Worm (Caenorhabditis elegans) whole organism, late embryonic: ENCODE results near the gene C16H3.3.

Experiments
- C08G9.2 ChIP-seq: sonication (generic microtip); optimal IDR thresholded peaks from 2 replicates; lab custom pipeline; 2016; ENCODE audit warnings: mild to moderate bottlenecking, missing genetic modification characterization, moderate library complexity, missing compliant biosample characterization
- K02D7.2 ChIP-seq: sonication (generic microtip); optimal IDR thresholded peaks from 2 replicates; lab custom pipeline; 2017; ENCODE audit warnings: mild to moderate bottlenecking, missing genetic modification characterization, missing compliant biosample characterization
- ahr-1 ChIP-seq: sonication (generic microtip); optimal IDR thresholded peaks from 2 replicates; lab custom pipeline; 2016; ENCODE audit warnings: missing genetic modification characterization, missing compliant biosample characterization
- ceh-22 ChIP-seq: sonication (generic microtip); optimal IDR thresholded peaks from 2 replicates; lab custom pipeline; 2017; ENCODE audit warnings: missing biosample characterization, missing genetic modification characterization
- ceh-24 ChIP-seq: sonication (generic microtip); optimal IDR thresholded peaks from 2 replicates; lab custom pipeline; 2016; ENCODE audit warnings: mild to moderate bottlenecking, missing genetic modification characterization, missing compliant biosample characterization
- ceh-48 ChIP-seq: sonication (generic microtip); optimal IDR thresholded peaks from 2 replicates; lab custom pipeline; 2016; ENCODE audit warnings: missing genetic modification characterization, inconsistent platforms, missing compliant biosample characterization
- ceh-6 ChIP-seq: fragments of 200-800 bp; sonication (Bioruptor generic); optimal IDR thresholded peaks from 2 replicates; lab custom pipeline; 2018; ENCODE audit warnings: mild to moderate bottlenecking, missing genetic modification characterization, missing compliant biosample characterization
- ceh-9 ChIP-seq: sonication (generic microtip); optimal IDR thresholded peaks from 2 replicates; lab custom pipeline; 2016; ENCODE audit warnings: mild to moderate bottlenecking, missing genetic modification characterization, inconsistent platforms, missing compliant biosample characterization
- che-1 ChIP-seq: sonication (generic microtip); optimal IDR thresholded peaks from 2 replicates; lab custom pipeline; 2016; ENCODE audit warnings: mild to moderate bottlenecking, missing genetic modification characterization, missing compliant biosample characterization
- elt-4 ChIP-seq: sonication (generic microtip); optimal IDR thresholded peaks from 2 replicates; lab custom pipeline; 2016; ENCODE audit warnings: missing genetic modification characterization, missing compliant biosample characterization
- eyg-1 ChIP-seq: sonication (generic microtip); optimal IDR thresholded peaks from 2 replicates; lab custom pipeline; 2016; ENCODE audit warnings: missing genotype, missing genetic modification characterization, missing compliant biosample characterization
- fkh-6 ChIP-seq: sonication (generic microtip); optimal IDR thresholded peaks from 2 replicates; lab custom pipeline; 2016; ENCODE audit warnings: missing genetic modification characterization, missing compliant biosample characterization
- hlh-13 ChIP-seq: fragments of 200-800 bp; sonication (Bioruptor generic); optimal IDR thresholded peaks from 2 replicates; lab custom pipeline; 2018; ENCODE audit warnings: mild to moderate bottlenecking, missing genetic modification characterization, missing compliant biosample characterization
- hlh-15 ChIP-seq: sonication (generic microtip); optimal IDR thresholded peaks from 2 replicates; lab custom pipeline; 2016; ENCODE audit warnings: missing genetic modification characterization, missing compliant biosample characterization
- hlh-30 ChIP-seq: sonication (generic microtip); optimal IDR thresholded peaks from 2 replicates; lab custom pipeline; 2017; ENCODE audit warnings: antibody characterized with exemption, missing genetic modification characterization, missing compliant biosample characterization; ENCODE audit not compliant: insufficient read depth
- hlh-6 ChIP-seq: sonication (generic microtip); optimal IDR thresholded peaks from 2 replicates; lab custom pipeline; 2016; ENCODE audit warnings: missing genotype, missing genetic modification characterization, missing compliant biosample characterization
- lim-6 ChIP-seq: sonication (generic microtip); optimal IDR thresholded peaks from 2 replicates; lab custom pipeline; 2016; ENCODE audit warnings: missing genetic modification characterization, missing compliant biosample characterization
- madf-2 ChIP-seq: sonication (generic microtip); optimal IDR thresholded peaks from 2 replicates; lab custom pipeline; 2017; ENCODE audit warnings: missing genetic modification characterization, missing compliant biosample characterization
- mec-3 ChIP-seq: sonication (generic microtip); optimal IDR thresholded peaks from 2 replicates; lab custom pipeline; 2016; ENCODE audit warnings: borderline replicate concordance, missing genetic modification characterization, missing compliant biosample characterization
- nfya-1 ChIP-seq: sonication (generic microtip); optimal IDR thresholded peaks from 2 replicates; lab custom pipeline; 2017; ENCODE audit warnings: missing genetic modification characterization, mild to moderate bottlenecking, missing compliant biosample characterization, antibody characterized with exemption, moderate library complexity
- nhr-11 ChIP-seq: fragments of 150-350 bp; optimal IDR thresholded peaks from 2 replicates; lab custom pipeline; 2014; ENCODE audit warnings: missing biosample characterization, missing genetic modification characterization
- npax-4 ChIP-seq: sonication (generic microtip); optimal IDR thresholded peaks from 2 replicates; lab custom pipeline; 2016; ENCODE audit warnings: missing genetic modification characterization, missing compliant biosample characterization
- odd-2 ChIP-seq: sonication (generic microtip); optimal IDR thresholded peaks from 2 replicates; lab custom pipeline; 2017; ENCODE audit warnings: antibody characterized with exemption, mild to moderate bottlenecking, missing genetic modification characterization, missing compliant biosample characterization
- pag-3 ChIP-seq: sonication (generic microtip); optimal IDR thresholded peaks from 2 replicates; lab custom pipeline; 2016; ENCODE audit warnings: missing compliant biosample characterization, missing genetic modification characterization, borderline replicate concordance
- pha-2 ChIP-seq: sonication (generic microtip); optimal IDR thresholded peaks from 2 replicates; lab custom pipeline; 2017; ENCODE audit warnings: mild to moderate bottlenecking, missing genetic modification characterization, missing compliant biosample characterization
- pqm-1 ChIP-seq: sonication (generic microtip); optimal IDR thresholded peaks from 2 replicates; lab custom pipeline; 2016; ENCODE audit warnings: missing genetic modification characterization, missing compliant biosample characterization
- rnt-1 ChIP-seq: sonication (generic microtip); optimal IDR thresholded peaks from 2 replicates; lab custom pipeline; 2016; ENCODE audit warnings: missing genetic modification characterization, missing compliant biosample characterization
- syd-9 ChIP-seq: sonication (generic microtip); optimal IDR thresholded peaks from 2 replicates; lab custom pipeline; 2016; ENCODE audit warnings: mild to moderate bottlenecking, missing genetic modification characterization, moderate library complexity, missing compliant biosample characterization
- ttx-3 ChIP-seq: sonication (generic microtip); optimal IDR thresholded peaks from 2 replicates; lab custom pipeline; 2016; ENCODE audit warnings: missing genetic modification reagents, missing genetic modification characterization, missing compliant biosample characterization
- unc-3 ChIP-seq, 2 experiments: fragments of 200-800 bp in 1 of 2; sonication (Bioruptor generic) in 1 of 2; sonication (generic microtip) in 1 of 2; conservative IDR thresholded peaks in 1 of 2; optimal IDR thresholded peaks in 1 of 2; 2 replicates each; pipeline versions ENCODE4 v1.3.6 to Lab custom; 2016 to 2022; ENCODE audit warnings: missing compliant biosample characterization in 2 of 2, missing genetic modification characterization in 2 of 2, missing genetic modification reagents in 1 of 2
- unc-42 ChIP-seq: sonication (generic microtip); optimal IDR thresholded peaks from 2 replicates; lab custom pipeline; 2016; ENCODE audit warnings: missing genotype, missing genetic modification characterization, missing compliant biosample characterization
- zip-5 ChIP-seq: sonication (generic microtip); optimal IDR thresholded peaks from 2 replicates; lab custom pipeline; 2016; ENCODE audit warnings: missing genetic modification characterization, missing compliant biosample characterization
- ztf-16 ChIP-seq: sonication (generic microtip); optimal IDR thresholded peaks from 2 replicates; lab custom pipeline; 2017; ENCODE audit warnings: missing genetic modification characterization, missing compliant biosample characterization

Gene C16H3.3

ce11 chrX:17627923-17628322 is 18.1 kb upstream of the C16H3.3 start:
- no peak for TF ChIP-seq ahr-1 (tag; lab: Kevin White, UChicago)
- no peak for TF ChIP-seq odd-2 (tag; lab: Kevin White, UChicago)
- TF ChIP-seq hlh-15 (tag; lab: Kevin White, UChicago) = no peak
- no peak for TF ChIP-seq ceh-9 (tag; lab: Kevin White, UChicago)
- no peak for TF ChIP-seq unc-42
- no peak for TF ChIP-seq hlh-13 (GFP tag; lab: Kevin White, UChicago)
- TF ChIP-seq ztf-16 = no peak
- TF ChIP-seq K02D7.2 (tag; lab: Kevin White, UChicago) = no peak
- no peak for TF ChIP-seq fkh-6
- TF ChIP-seq hlh-30 (tag; lab: Kevin White, UChicago) = no peak
- TF ChIP-seq pag-3 (tag; lab: Kevin White, UChicago) = no peak
- no peak for TF ChIP-seq pha-2 (tag; lab: Kevin White, UChicago)
- no peak for TF ChIP-seq ceh-22 (tag; lab: Kevin White, UChicago)
- TF ChIP-seq hlh-6 (tag; lab: Kevin White, UChicago) = no peak
- TF ChIP-seq lim-6 (tag; lab: Kevin White, UChicago) = no peak
- TF ChIP-seq ceh-24 (tag; lab: Kevin White, UChicago) = no peak
- no peak for TF ChIP-seq madf-2 (tag; lab: Kevin White, UChicago)
- TF ChIP-seq ceh-48 (tag; lab: Kevin White, UChicago) = no peak
- no peak for TF ChIP-seq rnt-1 (tag; lab: Kevin White, UChicago)
- TF ChIP-seq mec-3 (tag; lab: Kevin White, UChicago) = no peak

ce11 chrX:17627382-17627781 is 17.5 kb upstream of the C16H3.3 start:
- TF ChIP-seq pha-2 (tag; lab: Kevin White, UChicago) (no peak), nfya-1 (tag; lab: Kevin White, UChicago) (no peak), K02D7.2 (tag; lab: Kevin White, UChicago) (no peak), lim-6 (tag; lab: Kevin White, UChicago) (no peak), C08G9.2 (tag; lab: Kevin White, UChicago) (no peak), che-1 (no peak), unc-42 (peak; percentile 53), elt-4 (tag; lab: Kevin White, UChicago) (no peak)

- TF ChIP-seq npax-4 (tag; lab: Kevin White, UChicago) = no peak
- TF ChIP-seq hlh-15 (tag; lab: Kevin White, UChicago) = no peak
Observed at ce11 chrX:17626599-17626998, 16.8 kb upstream of the C16H3.3 start.

DNA sequence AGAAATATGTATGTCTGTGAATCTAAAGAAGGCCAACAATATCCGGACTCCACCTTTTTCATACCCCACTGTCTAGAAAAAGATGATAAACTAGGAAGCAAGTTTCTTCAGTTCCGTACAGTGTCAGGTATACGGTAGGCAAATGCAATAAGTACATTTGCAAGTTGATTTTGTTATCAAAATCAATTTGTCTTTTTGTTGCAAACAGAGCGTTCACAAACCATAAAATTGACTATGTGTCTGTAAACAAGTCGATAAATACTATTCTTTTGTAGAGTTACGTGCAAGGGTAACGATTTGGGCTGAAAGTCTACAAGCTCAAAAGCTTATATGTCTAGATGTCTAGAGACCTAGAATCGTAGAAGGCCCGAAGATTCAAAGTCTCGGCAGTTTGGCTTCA is 15.9 kb upstream of the C16H3.3 start:
- TF ChIP-seq madf-2 (tag; lab: Kevin White, UChicago) = no peak
- no peak for TF ChIP-seq K02D7.2 (tag; lab: Kevin White, UChicago)
- no peak for TF ChIP-seq pqm-1 (tag; lab: Kevin White, UChicago)
- TF ChIP-seq syd-9 = no peak
- TF ChIP-seq che-1 = no peak
- TF ChIP-seq zip-5 (tag; lab: Kevin White, UChicago) = no peak
- no peak for TF ChIP-seq nhr-11 (tag; lab: Kevin White, UChicago)
- TF ChIP-seq npax-4 (tag; lab: Kevin White, UChicago) = no peak
- no peak for TF ChIP-seq ceh-6 (GFP tag; lab: Kevin White, UChicago)
- no peak for TF ChIP-seq unc-3 (GFP tag; conservative IDR thresholded peaks at IDR 0.05; lab: Robert Waterston, UW)
- no peak for TF ChIP-seq unc-3 (tag; optimal IDR thresholded peaks at IDR 0.05; lab: Kevin White, UChicago)
- TF ChIP-seq ttx-3 = no peak

DNA sequence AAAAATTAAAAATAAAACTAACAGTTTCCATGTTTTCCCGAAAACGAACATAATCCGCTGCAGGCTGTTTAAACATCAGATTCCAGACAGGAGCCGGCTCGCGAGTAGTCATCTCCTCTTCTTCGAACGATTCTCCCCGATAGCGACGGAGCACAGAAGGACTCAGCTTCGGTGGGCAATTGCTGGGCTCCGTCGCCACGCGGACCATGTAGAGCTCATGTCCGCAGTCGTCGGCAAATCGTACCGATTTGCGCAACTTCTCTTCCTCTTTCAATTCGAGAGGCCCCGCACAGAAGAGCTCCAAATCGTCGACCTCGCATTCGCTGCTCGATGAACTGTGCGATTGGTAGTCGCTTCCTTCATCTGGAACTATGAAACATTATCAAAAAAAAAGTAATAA is 15.4 kb upstream of the C16H3.3 start:
- no peak for TF ChIP-seq eyg-1 (tag; lab: Kevin White, UChicago)
